Fruit fly (Drosophila melanogaster) whole organism, embryonic: ENCODE results near the gene CG31050.

Source experiments
- Atf3 ChIP-seq: fragments of 200-800 bp; sonication (Bioruptor generic); optimal IDR thresholded peaks from 3 replicates; lab custom pipeline; 2016; ENCODE audit warnings: missing biosample characterization, missing genetic modification characterization
- Bgb ChIP-seq: fragments of 200-800 bp; sonication (Bioruptor generic); IDR thresholded peaks from 2 replicates; pipeline ENCODE4 v1.3.6; 2022; ENCODE audit warnings: missing biosample characterization, missing genetic modification characterization; ENCODE audit not compliant: partially characterized antibody
- CG10979 ChIP-seq: fragments of 200-800 bp; sonication (Bioruptor generic); optimal IDR thresholded peaks from 2 replicates; lab custom pipeline; 2018; ENCODE audit warnings: missing biosample characterization, mild to moderate bottlenecking, missing genetic modification characterization, moderate library complexity
- CG13287 ChIP-seq: fragments of 200-800 bp; sonication (Bioruptor generic); IDR thresholded peaks from 2 replicates; pipeline ENCODE4 v1.3.6; 2022; ENCODE audit warnings: missing biosample characterization, missing genetic modification characterization; ENCODE audit not compliant: partially characterized antibody
- CG13624 ChIP-seq: fragments of 200-800 bp; sonication (Bioruptor generic); optimal IDR thresholded peaks from 2 replicates; lab custom pipeline; 2016; ENCODE audit warnings: missing biosample characterization, missing genetic modification characterization
- CG14050 ChIP-seq: fragments of 200-800 bp; sonication (Bioruptor generic); IDR thresholded peaks from 3 replicates; pipeline ENCODE4 v1.3.6; 2022; ENCODE audit warnings: missing biosample characterization, missing genetic modification characterization
- CG16815 ChIP-seq: fragments of 200-800 bp; sonication (Bioruptor generic); optimal IDR thresholded peaks from 3 replicates; lab custom pipeline; 2017; ENCODE audit warnings: missing biosample characterization, mild to moderate bottlenecking, missing genetic modification characterization
- CG17802 ChIP-seq: fragments of 200-800 bp; sonication (Bioruptor generic); optimal IDR thresholded peaks from 2 replicates; lab custom pipeline; 2018; ENCODE audit warnings: missing biosample characterization, mild to moderate bottlenecking, missing genetic modification characterization, moderate library complexity
- CG1832 ChIP-seq: fragments of 200-800 bp; sonication (Bioruptor generic); optimal IDR thresholded peaks from 2 replicates; lab custom pipeline; 2017; ENCODE audit warnings: missing biosample characterization, mild to moderate bottlenecking, missing genetic modification characterization, inconsistent platforms
- CG18476 ChIP-seq: fragments of 200-800 bp; sonication (Bioruptor generic); optimal IDR thresholded peaks from 2 replicates; lab custom pipeline; 2016; ENCODE audit warnings: missing biosample characterization, mild to moderate bottlenecking, missing genetic modification characterization
- CG2116 ChIP-seq: fragments of 200-800 bp; sonication (Bioruptor generic); optimal IDR thresholded peaks from 3 replicates; lab custom pipeline; 2018; ENCODE audit warnings: missing biosample characterization, mild to moderate bottlenecking, missing genetic modification characterization
- CG2199 ChIP-seq: fragments of 200-800 bp; sonication (Bioruptor generic); IDR thresholded peaks from 3 replicates; pipeline ENCODE4 v1.3.6; 2022; ENCODE audit warnings: missing biosample characterization, missing genetic modification characterization
- CG32772 ChIP-seq: fragments of 200-800 bp; sonication (Bioruptor generic); IDR thresholded peaks from 2 replicates; pipeline ENCODE4 v1.3.6; 2022; ENCODE audit warnings: missing biosample characterization, missing genetic modification characterization
- CG34376 ChIP-seq: fragments of 200-800 bp; sonication (Bioruptor generic); optimal IDR thresholded peaks from 2 replicates; lab custom pipeline; 2018; ENCODE audit warnings: missing biosample characterization, mild to moderate bottlenecking, missing genetic modification characterization
- CG6683 ChIP-seq: fragments of 200-800 bp; sonication (Bioruptor generic); optimal IDR thresholded peaks from 2 replicates; lab custom pipeline; 2017; ENCODE audit warnings: missing biosample characterization, mild to moderate bottlenecking, missing genetic modification characterization, missing genetic modification reagents
- CG6791 ChIP-seq: fragments of 200-800 bp; sonication (Bioruptor generic); IDR thresholded peaks from 3 replicates; pipeline ENCODE4 v1.3.6; 2022; ENCODE audit warnings: missing biosample characterization, missing genetic modification characterization; ENCODE audit not compliant: partially characterized antibody
- CG7987 ChIP-seq: fragments of 200-800 bp; sonication (Bioruptor generic); optimal IDR thresholded peaks from 2 replicates; lab custom pipeline; 2018; ENCODE audit warnings: missing biosample characterization, mild to moderate bottlenecking, missing genetic modification characterization, moderate library complexity
- Dek ChIP-seq: fragments of 200-800 bp; sonication (Bioruptor generic); optimal IDR thresholded peaks from 3 replicates; lab custom pipeline; 2019; ENCODE audit warnings: missing biosample characterization, mild to moderate bottlenecking, missing genetic modification characterization, moderate library complexity
- Doc2 ChIP-seq: fragments of 200-800 bp; sonication (Bioruptor generic); IDR thresholded peaks from 2 replicates; pipeline ENCODE4 v1.3.6; 2022; ENCODE audit warnings: missing biosample characterization, missing genetic modification characterization
- Eip74EF ChIP-seq, 2 experiments: fragments of 200-800 bp in 1 of 2; fragments of >200 bp in 1 of 2; sonication (Bioruptor generic) in 1 of 2; optimal IDR thresholded peaks; 2 replicates each; lab custom pipeline; 2017 to 2019; ENCODE audit warnings: missing biosample characterization in 2 of 2, missing genetic modification characterization in 2 of 2, mild to moderate bottlenecking in 1 of 2, moderate library complexity in 1 of 2
- Gsc ChIP-seq: fragments of 200-800 bp; sonication (Bioruptor generic); IDR thresholded peaks from 2 replicates; pipeline ENCODE4 v1.3.6; 2022; ENCODE audit warnings: missing biosample characterization, missing genetic modification characterization
- H15 ChIP-seq: fragments of 200-800 bp; sonication (Bioruptor generic); IDR thresholded peaks from 3 replicates; pipeline ENCODE4 v1.3.6; 2022; ENCODE audit warnings: missing biosample characterization, missing genetic modification characterization
- HLH4C ChIP-seq: fragments of 200-800 bp; sonication (Bioruptor generic); IDR thresholded peaks from 3 replicates; pipeline ENCODE4 v1.3.6; 2022; ENCODE audit warnings: missing biosample characterization, missing genetic modification characterization; ENCODE audit not compliant: partially characterized antibody
- HLHmδ ChIP-seq: fragments of 200-800 bp; sonication (Bioruptor generic); optimal IDR thresholded peaks from 2 replicates; lab custom pipeline; 2018; ENCODE audit warnings: missing biosample characterization, mild to moderate bottlenecking, missing genetic modification characterization, moderate library complexity
- HmgZ ChIP-seq: fragments of 200-800 bp; sonication (Bioruptor generic); optimal IDR thresholded peaks from 2 replicates; lab custom pipeline; 2018; ENCODE audit warnings: missing biosample characterization, mild to moderate bottlenecking, missing genetic modification characterization
- Hr39 ChIP-seq: fragments of >200 bp; optimal IDR thresholded peaks from 2 replicates; lab custom pipeline; 2017
- Kr ChIP-seq: fragments of 200-800 bp; sonication (Bioruptor generic); optimal IDR thresholded peaks from 2 replicates; lab custom pipeline; 2017; ENCODE audit warnings: missing biosample characterization, mild to moderate bottlenecking, missing genetic modification characterization
- MBD-R2 ChIP-seq: fragments of 200-800 bp; sonication (Bioruptor generic); IDR thresholded peaks from 2 replicates; pipeline ENCODE4 v1.3.6; 2022; ENCODE audit warnings: missing biosample characterization, missing genetic modification characterization
- Scr ChIP-seq: fragments of 200-800 bp; sonication (Bioruptor generic); IDR thresholded peaks from 2 replicates; pipeline ENCODE4 v1.3.6; 2022; ENCODE audit warnings: missing biosample characterization, missing genetic modification characterization; ENCODE audit not compliant: partially characterized antibody
- Spps ChIP-seq: fragments of 200-800 bp; sonication (Bioruptor generic); optimal IDR thresholded peaks from 2 replicates; lab custom pipeline; 2018; ENCODE audit warnings: missing biosample characterization, mild to moderate bottlenecking, missing genetic modification characterization
- Trl ChIP-seq, 3 experiments: fragments of >200 bp in 2 of 3; fragments of 200-800 bp in 1 of 3; sonication (Bioruptor generic) in 1 of 3; optimal IDR thresholded peaks; 2 replicates in 1 of 3; 3 replicates in 2 of 3; lab custom pipeline; 2016 to 2017; ENCODE audit warnings: missing biosample characterization in 1 of 3, missing genetic modification characterization in 1 of 3
- bab2 ChIP-seq: fragments of 200-800 bp; sonication (Bioruptor generic); optimal IDR thresholded peaks from 2 replicates; lab custom pipeline; 2016; ENCODE audit warnings: missing biosample characterization, missing genetic modification characterization
- chinmo ChIP-seq: fragments of 200-800 bp; sonication (Bioruptor generic); IDR thresholded peaks from 4 replicates; pipeline ENCODE4 v1.3.6; 2022; ENCODE audit warnings: missing biosample characterization, missing genetic modification characterization; ENCODE audit not compliant: partially characterized antibody
- danr ChIP-seq: fragments of 200-800 bp; sonication (Bioruptor generic); IDR thresholded peaks from 2 replicates; pipeline ENCODE4 v1.3.6; 2022; ENCODE audit warnings: missing biosample characterization, missing genetic modification characterization
- ham ChIP-seq: fragments of 200-800 bp; sonication (Bioruptor generic); IDR thresholded peaks from 2 replicates; pipeline ENCODE4 v1.3.6; 2022; ENCODE audit warnings: missing biosample characterization, missing genetic modification characterization
- knrl ChIP-seq: fragments of 200-800 bp; sonication (Bioruptor generic); IDR thresholded peaks from 3 replicates; pipeline ENCODE4 v1.3.6; 2022; ENCODE audit warnings: missing biosample characterization, missing genetic modification characterization; ENCODE audit not compliant: partially characterized antibody
- mld ChIP-seq: fragments of 200-800 bp; sonication (Bioruptor generic); IDR thresholded peaks from 3 replicates; pipeline ENCODE4 v1.3.6; 2022; ENCODE audit warnings: missing biosample characterization, missing genetic modification characterization; ENCODE audit not compliant: partially characterized antibody
- nerfin-2 ChIP-seq: fragments of 200-800 bp; sonication (Bioruptor generic); IDR thresholded peaks from 2 replicates; pipeline ENCODE4 v1.3.6; 2022; ENCODE audit warnings: missing biosample characterization, missing genetic modification characterization; ENCODE audit not compliant: partially characterized antibody
- phol ChIP-seq: fragments of 200-800 bp; sonication (Bioruptor generic); optimal IDR thresholded peaks from 3 replicates; lab custom pipeline; 2018; ENCODE audit warnings: missing biosample characterization, mild to moderate bottlenecking, missing genetic modification characterization, moderate library complexity
- pita ChIP-seq: fragments of 200-800 bp; sonication (Bioruptor generic); optimal IDR thresholded peaks from 2 replicates; lab custom pipeline; 2017; ENCODE audit warnings: missing biosample characterization, mild to moderate bottlenecking, missing genetic modification characterization
- pnt ChIP-seq: fragments of 200-800 bp; sonication (Bioruptor generic); optimal IDR thresholded peaks from 3 replicates; lab custom pipeline; 2016; ENCODE audit warnings: missing biosample characterization, missing genetic modification characterization
- pum ChIP-seq: fragments of 200-800 bp; sonication (Bioruptor generic); optimal IDR thresholded peaks from 2 replicates; lab custom pipeline; 2016; ENCODE audit warnings: missing biosample characterization, missing genetic modification characterization
- pzg ChIP-seq: fragments of 200-800 bp; sonication (Bioruptor generic); optimal IDR thresholded peaks from 3 replicates; lab custom pipeline; 2018; ENCODE audit warnings: missing biosample characterization, mild to moderate bottlenecking, missing genetic modification characterization, moderate library complexity
- repo ChIP-seq: fragments of 200-800 bp; sonication (Bioruptor generic); optimal IDR thresholded peaks from 2 replicates; lab custom pipeline; 2016; ENCODE audit warnings: missing biosample characterization, missing genetic modification characterization
- rib ChIP-seq: fragments of 200-800 bp; sonication (Bioruptor generic); IDR thresholded peaks from 2 replicates; pipeline ENCODE4 v1.3.6; 2022; ENCODE audit warnings: missing biosample characterization, missing genetic modification characterization
- row ChIP-seq: fragments of 200-800 bp; sonication (Bioruptor generic); IDR thresholded peaks from 3 replicates; pipeline ENCODE4 v1.3.6; 2022; ENCODE audit warnings: missing biosample characterization, missing genetic modification characterization
- scrt ChIP-seq: fragments of 200-800 bp; sonication (Bioruptor generic); optimal IDR thresholded peaks from 2 replicates; lab custom pipeline; 2018; ENCODE audit warnings: missing biosample characterization, mild to moderate bottlenecking, missing genetic modification characterization, moderate library complexity
- sisA ChIP-seq: fragments of 200-800 bp; sonication (Bioruptor generic); IDR thresholded peaks from 2 replicates; pipeline ENCODE4 v1.3.6; 2022; ENCODE audit warnings: missing biosample characterization, missing genetic modification characterization
- slbo ChIP-seq: fragments of 200-800 bp; sonication (Bioruptor generic); IDR thresholded peaks from 2 replicates; pipeline ENCODE4 v1.3.6; 2022; ENCODE audit warnings: missing biosample characterization, missing genetic modification characterization
- yki ChIP-seq: fragments of >200 bp; optimal IDR thresholded peaks from 3 replicates; lab custom pipeline; 2018

Gene CG31050

dm6 chr3R:28605835-28606234, 44.4 kb downstream of the CG31050 start, which contains the start of gene CG9986 (continued):
- no peak for TF ChIP-seq nerfin-2 (GFP tag; lab: Robert Waterston, UW)
- TF ChIP-seq CG1832 (GFP tag; lab: Kevin White, UChicago) = no peak
- peak; percentile 26; the same call in 1 of the 2 replicates for TF ChIP-seq CG13287 (GFP tag; lab: Robert Waterston, UW)
- TF ChIP-seq slbo (GFP tag; lab: Robert Waterston, UW) = no peak
- no peak for TF ChIP-seq CG6791
- peak; percentile 36; the same call in 1 of the 2 replicates for TF ChIP-seq Scr (GFP tag; lab: Robert Waterston, UW)
- TF ChIP-seq Hr39 (lab: Kevin White, UChicago) = no peak
- peak; percentile 13 for TF ChIP-seq HmgZ
- no peak for TF ChIP-seq Spps
- no peak for TF ChIP-seq CG34376 (GFP tag; lab: Kevin White, UChicago)
- no peak for TF ChIP-seq CG10979 (tag; lab: Kevin White, UChicago)
- TF ChIP-seq bab2 (GFP tag; lab: Kevin White, UChicago) = no peak
- TF ChIP-seq CG7987 = no peak
- peak; percentile 20 for TF ChIP-seq CG2116
- TF ChIP-seq H15 (GFP tag; lab: Robert Waterston, UW) = no peak
- peak; percentile 65 for TF ChIP-seq pzg (GFP tag; lab: Kevin White, UChicago)
- TF ChIP-seq scrt (GFP tag; lab: Kevin White, UChicago) = no peak
- peak; percentile 59 for TF ChIP-seq pita (GFP tag; lab: Kevin White, UChicago)
- TF ChIP-seq Gsc = no peak
- TF ChIP-seq knrl (GFP tag; lab: Robert Waterston, UW) = peak; percentile 41; the same call in 1 of the 3 replicates
- no peak for TF ChIP-seq CG6683
- no peak for TF ChIP-seq ham (GFP tag; lab: Robert Waterston, UW)
- peak; percentile 33; the same call in 1 of the 3 replicates for TF ChIP-seq CG2199 (GFP tag; lab: Robert Waterston, UW)
- no peak for TF ChIP-seq Bgb (GFP tag; lab: Robert Waterston, UW)
- TF ChIP-seq phol (tag; lab: Kevin White, UChicago) = peak; percentile 43
- no peak for TF ChIP-seq Atf3 (GFP tag; lab: Kevin White, UChicago)
- no peak for TF ChIP-seq HLHmδ (GFP tag; lab: Kevin White, UChicago)
- TF ChIP-seq rib = no peak
- no peak for TF ChIP-seq CG16815
- no peak for TF ChIP-seq Dek (tag; lab: Kevin White, UChicago)
- TF ChIP-seq mld = no peak
- TF ChIP-seq row (GFP tag; lab: Robert Waterston, UW) = peak; percentile 26; the same call in 1 of the 3 replicates
- no peak for TF ChIP-seq Eip74EF (GFP tag; optimal IDR thresholded peaks at IDR 0.05; lab: Kevin White, UChicago)
- no peak for TF ChIP-seq CG13624 (GFP tag; lab: Kevin White, UChicago)
- peak; percentile 67 for TF ChIP-seq MBD-R2
- no peak for TF ChIP-seq yki
- TF ChIP-seq Trl (optimal IDR thresholded peaks at IDR 0.05; lab: Kevin White, UChicago) = no peak
- TF ChIP-seq Trl (GFP tag; optimal IDR thresholded peaks at IDR 0.05; lab: Kevin White, UChicago) = no peak
- no peak for TF ChIP-seq CG17802
- no peak for TF ChIP-seq Kr (GFP tag; lab: Kevin White, UChicago)
- TF ChIP-seq pum (GFP tag; lab: Kevin White, UChicago) = no peak
- no peak for TF ChIP-seq HLH4C (GFP tag; lab: Robert Waterston, UW)
- TF ChIP-seq repo (GFP tag; lab: Kevin White, UChicago) = no peak
- 0 out of 4 replicates have a peak, but pooled peaks have one; percentile 34 for TF ChIP-seq chinmo (GFP tag; lab: Robert Waterston, UW)
- no peak for TF ChIP-seq danr (GFP tag; lab: Robert Waterston, UW)
- TF ChIP-seq CG18476 (GFP tag; lab: Kevin White, UChicago) = no peak
- TF ChIP-seq pnt (GFP tag; lab: Kevin White, UChicago) = no peak
- TF ChIP-seq Doc2 (GFP tag; lab: Robert Waterston, UW) = no peak
- no peak for TF ChIP-seq CG14050
- no peak for TF ChIP-seq sisA (GFP tag; lab: Robert Waterston, UW)
- TF ChIP-seq CG32772 (GFP tag; lab: Robert Waterston, UW) = no peak
